Worm (Caenorhabditis elegans): ENCODE data around the gene ZK822.10.

The ZK822.10 gene

ce11 chrIV:11916907-11917306 lies at the start of gene ZK822.10:
TSS of gene ZK822.10 (plus strand) at chrIV:11917137.
- TF ChIP-seq hmbx-1 (tag; optimal IDR thresholded peaks at IDR 0.05) = no peak
- TF ChIP-seq F13C5.2 (tag; optimal IDR thresholded peaks at IDR 0.05) = no peak
- no peak for TF ChIP-seq tbx-11 (GFP tag; IDR thresholded peaks at IDR 0.05)
- no peak for TF ChIP-seq flt-1 (GFP tag; IDR thresholded peaks at IDR 0.05)
- TF ChIP-seq aly-1 (tag; optimal IDR thresholded peaks at IDR 0.05) = no peak
- no peak for TF ChIP-seq ceh-13 (GFP tag; optimal IDR thresholded peaks at IDR 0.05)
- TF ChIP-seq ama-1 (optimal IDR thresholded peaks at IDR 0.05) = no peak
- TF ChIP-seq scrt-1 (GFP tag; IDR thresholded peaks at IDR 0.05) = no peak
- no peak for TF ChIP-seq hmg-4 (GFP tag; optimal IDR thresholded peaks at IDR 0.05)
- no peak for TF ChIP-seq ceh-36 (tag; optimal IDR thresholded peaks at IDR 0.05)

- TF ChIP-seq B0310.2 (tag; optimal IDR thresholded peaks at IDR 0.05) = no peak
- no peak for TF ChIP-seq ama-1 (optimal IDR thresholded peaks at IDR 0.05)
- no peak for TF ChIP-seq tbx-11 (GFP tag; IDR thresholded peaks at IDR 0.05)
- no peak for TF ChIP-seq scrt-1 (GFP tag; IDR thresholded peaks at IDR 0.05)
- TF ChIP-seq pes-1 (GFP tag; IDR thresholded peaks at IDR 0.05) = no peak
- TF ChIP-seq tbx-37 (GFP tag; conservative IDR thresholded peaks at IDR 0.05) = no peak
- no peak for TF ChIP-seq tra-4 (tag; optimal IDR thresholded peaks at IDR 0.05)
- TF ChIP-seq hmg-4 (GFP tag; optimal IDR thresholded peaks at IDR 0.05) = no peak
- no peak for TF ChIP-seq ceh-36 (tag; optimal IDR thresholded peaks at IDR 0.05)
- TF ChIP-seq hnd-1 (tag; optimal IDR thresholded peaks at IDR 0.05) = no peak
- TF ChIP-seq F13C5.2 (tag; optimal IDR thresholded peaks at IDR 0.05) = no peak
- no peak for TF ChIP-seq hmbx-1 (tag; optimal IDR thresholded peaks at IDR 0.05)
- no peak for TF ChIP-seq aly-1 (tag; optimal IDR thresholded peaks at IDR 0.05)
- no peak for TF ChIP-seq flt-1 (GFP tag; IDR thresholded peaks at IDR 0.05)
- no peak for TF ChIP-seq ceh-13 (GFP tag; optimal IDR thresholded peaks at IDR 0.05)
- TF ChIP-seq ets-7 (tag; optimal IDR thresholded peaks at IDR 0.05) = no peak
- TF ChIP-seq sea-1 (GFP tag; conservative IDR thresholded peaks at IDR 0.05) = no peak
Observed at ce11 chrIV:11867652-11868232, 49.2 kb upstream of the ZK822.10 start.

- TF ChIP-seq ceh-13 (GFP tag; optimal IDR thresholded peaks at IDR 0.05) (no peak), ama-1 (optimal IDR thresholded peaks at IDR 0.05) (no peak), hmg-4 (GFP tag; optimal IDR thresholded peaks at IDR 0.05) (no peak), hmbx-1 (tag; optimal IDR thresholded peaks at IDR 0.05) (no peak), scrt-1 (GFP tag; IDR thresholded peaks at IDR 0.05) (no peak), hnd-1 (tag; optimal IDR thresholded peaks at IDR 0.05) (no peak), aly-1 (tag; optimal IDR thresholded peaks at IDR 0.05) (no peak), flt-1 (GFP tag; IDR thresholded peaks at IDR 0.05) (no peak), ceh-36 (tag; optimal IDR thresholded peaks at IDR 0.05) (no peak), sea-1 (GFP tag; conservative IDR thresholded peaks at IDR 0.05) (no peak), F13C5.2 (tag; optimal IDR thresholded peaks at IDR 0.05) (no peak), tbx-11 (GFP tag; IDR thresholded peaks at IDR 0.05) (no peak), pes-1 (GFP tag; IDR thresholded peaks at IDR 0.05) (no peak), tbx-37 (GFP tag; conservative IDR thresholded peaks at IDR 0.05) (no peak), B0310.2 (tag; optimal IDR thresholded peaks at IDR 0.05) (no peak), tra-4 (tag; optimal IDR thresholded peaks at IDR 0.05) (no peak), ets-7 (tag; optimal IDR thresholded peaks at IDR 0.05) (no peak)
Observed at ce11 chrIV:11868452-11868851, 48.5 kb upstream of the ZK822.10 start.

ce11 chrIV:11871083-11871482 lies 45.9 kb upstream of the ZK822.10 start:
- TF ChIP-seq pes-1 (GFP tag; IDR thresholded peaks at IDR 0.05) = no peak
- no peak for TF ChIP-seq sea-1 (GFP tag; conservative IDR thresholded peaks at IDR 0.05)
- TF ChIP-seq scrt-1 (GFP tag; IDR thresholded peaks at IDR 0.05) = 0 out of 2 replicates have a peak, but pooled peaks have one; percentile 41
- peak; percentile 32 for TF ChIP-seq aly-1 (tag; optimal IDR thresholded peaks at IDR 0.05)
- no peak for TF ChIP-seq tbx-11 (GFP tag; IDR thresholded peaks at IDR 0.05)
- TF ChIP-seq B0310.2 (tag; optimal IDR thresholded peaks at IDR 0.05) = no peak

DNA sequence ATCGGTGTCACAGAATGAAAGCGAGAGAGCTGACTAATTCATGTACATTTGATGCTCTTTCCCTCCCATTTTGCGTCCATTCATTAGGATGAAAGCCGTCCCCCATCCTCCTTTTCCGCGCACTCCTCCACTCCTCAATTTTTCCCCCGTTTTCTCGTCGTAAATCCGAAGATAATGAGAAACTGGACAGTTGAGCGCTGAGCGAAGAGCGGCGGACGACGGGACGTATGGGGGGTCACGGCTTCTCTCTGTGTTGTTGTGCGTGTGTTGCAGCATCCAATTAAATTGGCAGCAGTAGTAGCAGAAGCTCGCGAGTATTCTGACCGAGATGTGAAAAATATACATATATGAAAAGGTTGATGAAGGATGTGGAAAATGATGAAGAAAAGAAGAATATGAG lies 45.0 kb upstream of the ZK822.10 start:
- TF ChIP-seq flt-1 (GFP tag; IDR thresholded peaks at IDR 0.05) = no peak
- no peak for TF ChIP-seq ets-7 (tag; optimal IDR thresholded peaks at IDR 0.05)
- TF ChIP-seq scrt-1 (GFP tag; IDR thresholded peaks at IDR 0.05) = no peak
- no peak for TF ChIP-seq B0310.2 (tag; optimal IDR thresholded peaks at IDR 0.05)
- peak; percentile 42 for TF ChIP-seq hmg-4 (GFP tag; optimal IDR thresholded peaks at IDR 0.05)

ce11 chrIV:11877674-11878073 lies 39.3 kb upstream of the ZK822.10 start, which contains the start of gene pph-2:
TSS of gene pph-2 (minus strand) at chrIV:11877774.
- TF ChIP-seq aly-1 (tag; optimal IDR thresholded peaks at IDR 0.05) (no peak), ceh-13 (GFP tag; optimal IDR thresholded peaks at IDR 0.05) (no peak), tra-4 (tag; optimal IDR thresholded peaks at IDR 0.05) (no peak), flt-1 (GFP tag; IDR thresholded peaks at IDR 0.05) (no peak), scrt-1 (GFP tag; IDR thresholded peaks at IDR 0.05) (no peak), F13C5.2 (tag; optimal IDR thresholded peaks at IDR 0.05) (no peak), tbx-11 (GFP tag; IDR thresholded peaks at IDR 0.05) (no peak), hmbx-1 (tag; optimal IDR thresholded peaks at IDR 0.05) (no peak), ama-1 (optimal IDR thresholded peaks at IDR 0.05) (no peak), tbx-37 (GFP tag; conservative IDR thresholded peaks at IDR 0.05) (no peak)

ce11 chrIV:11878249-11878648 lies 38.7 kb upstream of the ZK822.10 start, which contains the start of gene cutl-27:
TSS of gene cutl-27 (plus strand) at chrIV:11878549.
- TF ChIP-seq ama-1 (optimal IDR thresholded peaks at IDR 0.05) (no peak), ceh-13 (GFP tag; optimal IDR thresholded peaks at IDR 0.05) (no peak), tbx-11 (GFP tag; IDR thresholded peaks at IDR 0.05) (no peak), tra-4 (tag; optimal IDR thresholded peaks at IDR 0.05) (no peak), pes-1 (GFP tag; IDR thresholded peaks at IDR 0.05) (no peak), tbx-37 (GFP tag; conservative IDR thresholded peaks at IDR 0.05) (no peak), F13C5.2 (tag; optimal IDR thresholded peaks at IDR 0.05) (no peak), ets-7 (tag; optimal IDR thresholded peaks at IDR 0.05) (no peak), sea-1 (GFP tag; conservative IDR thresholded peaks at IDR 0.05) (no peak), aly-1 (tag; optimal IDR thresholded peaks at IDR 0.05) (no peak), hmg-4 (GFP tag; optimal IDR thresholded peaks at IDR 0.05) (no peak), flt-1 (GFP tag; IDR thresholded peaks at IDR 0.05) (no peak), scrt-1 (GFP tag; IDR thresholded peaks at IDR 0.05) (no peak)
